Worm (Caenorhabditis elegans): ENCODE data around the gene atg-3.

atg-3 gene

DNA sequence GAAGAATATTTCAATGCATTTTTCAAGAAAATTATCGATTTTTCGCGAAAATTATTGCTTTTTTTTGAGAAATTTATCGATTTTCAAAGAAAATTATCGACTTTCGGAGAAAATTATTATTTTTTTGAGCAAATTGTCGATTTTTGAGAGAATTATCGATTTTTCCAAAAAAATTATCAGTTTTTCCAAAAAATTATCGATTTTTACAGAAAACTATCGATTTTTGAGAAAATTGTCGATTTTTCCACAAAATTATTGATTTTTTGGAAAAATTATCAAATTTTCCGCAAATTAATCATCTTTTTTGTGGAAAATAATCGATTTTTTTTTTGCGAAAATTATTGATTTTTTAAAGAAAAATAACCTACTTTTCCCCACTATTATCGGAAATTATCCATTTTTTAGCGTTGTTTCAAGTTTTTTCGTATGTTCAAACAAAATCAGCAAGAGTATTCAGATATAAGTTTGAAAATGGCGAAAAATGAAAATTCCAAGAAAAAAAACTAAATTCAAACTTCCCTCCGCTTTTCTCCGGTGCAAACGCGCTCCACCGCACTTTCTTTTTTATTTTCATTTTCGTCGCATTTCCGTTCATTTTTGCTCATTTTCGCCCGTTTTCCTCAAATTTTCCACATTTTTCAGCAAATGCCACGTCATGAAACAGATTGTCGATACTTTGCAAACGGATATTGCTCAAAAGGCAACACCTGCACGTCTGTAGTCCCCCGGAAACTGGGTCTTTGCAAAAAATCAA lies 18.5 kb upstream of the atg-3 start, which contains the start of gene lep-2:
Gene lep-2 (plus strand): TSS at position 637 of the 754 bp plus-strand sequence.
- TF ChIP-seq tlp-1 (tag; optimal IDR thresholded peaks at IDR 0.05) = no peak
- TF ChIP-seq blmp-1 (tag; optimal IDR thresholded peaks at IDR 0.05) = no peak
- TF ChIP-seq unc-62 (GFP tag; optimal IDR thresholded peaks at IDR 0.05) = no peak
- no peak for TF ChIP-seq snpc-4 (tag; optimal IDR thresholded peaks at IDR 0.05)
- TF ChIP-seq lsy-2 (tag; optimal IDR thresholded peaks at IDR 0.05) = peak; percentile 36 to 59
- no peak for TF ChIP-seq sox-4 (tag; optimal IDR thresholded peaks at IDR 0.05)
- no peak for TF ChIP-seq aha-1 (tag; optimal IDR thresholded peaks at IDR 0.05)
- no peak for TF ChIP-seq lin-39 (tag; optimal IDR thresholded peaks at IDR 0.05)
- TF ChIP-seq efl-1 (optimal IDR thresholded peaks at IDR 0.05) = peak; percentile 92 to 95
- peak; percentile 91 to 99 for TF ChIP-seq efl-1 (GFP tag; optimal IDR thresholded peaks at IDR 0.05 in 1 of 2)
- TF ChIP-seq ama-1 (optimal IDR thresholded peaks at IDR 0.05) = no peak
- peak; percentile 15 for TF ChIP-seq swsn-7 (tag; optimal IDR thresholded peaks at IDR 0.05)
- no peak for TF ChIP-seq ceh-88 (GFP tag; IDR thresholded peaks at IDR 0.05)
- no peak for TF ChIP-seq ceh-8 (GFP tag; optimal IDR thresholded peaks at IDR 0.05)
- TF ChIP-seq skn-1 (tag; optimal IDR thresholded peaks at IDR 0.05) = peak; percentile 32
- no peak for TF ChIP-seq nhr-237 (tag; optimal IDR thresholded peaks at IDR 0.05)
- TF ChIP-seq lir-3 (tag; optimal IDR thresholded peaks at IDR 0.05; ENCODE audit: poor library complexity) = no peak
- no peak for TF ChIP-seq zip-4 (GFP tag; optimal IDR thresholded peaks at IDR 0.05)
- peak; percentile 91 to 94 for TF ChIP-seq lin-35 (GFP tag; optimal IDR thresholded peaks at IDR 0.05)
- TF ChIP-seq ceh-63 (GFP tag; optimal IDR thresholded peaks at IDR 0.05) = no peak
- no peak for TF ChIP-seq fkh-4 (tag; optimal IDR thresholded peaks at IDR 0.05; ENCODE audit: borderline replicate concordance)
- TF ChIP-seq aly-2 (tag; optimal IDR thresholded peaks at IDR 0.05) = no peak
- no peak for TF ChIP-seq nhr-90 (tag; optimal IDR thresholded peaks at IDR 0.05; ENCODE audit: poor library complexity)
- TF ChIP-seq ztf-4 (tag; optimal IDR thresholded peaks at IDR 0.05) = no peak
- TF ChIP-seq tbx-2 (tag; optimal IDR thresholded peaks at IDR 0.05) = peak; percentile 15
- no peak for TF ChIP-seq lin-14 (GFP tag; optimal IDR thresholded peaks at IDR 0.05)
- no peak for TF ChIP-seq ces-1 (GFP tag; optimal IDR thresholded peaks at IDR 0.05)
- TF ChIP-seq unc-30 (tag; optimal IDR thresholded peaks at IDR 0.05) = no peak
- TF ChIP-seq snu-23 (GFP tag; optimal IDR thresholded peaks at IDR 0.05) = peak; percentile 50
- no peak for TF ChIP-seq pag-3 (tag; optimal IDR thresholded peaks at IDR 0.05; ENCODE audit: borderline replicate concordance, insufficient read depth)
- TF ChIP-seq irx-1 (tag; optimal IDR thresholded peaks at IDR 0.05) = no peak
- no peak for TF ChIP-seq fkh-10 (GFP tag; optimal IDR thresholded peaks at IDR 0.05)
- no peak for TF ChIP-seq ztf-11 (tag; optimal IDR thresholded peaks at IDR 0.05)
- no peak for TF ChIP-seq Y116A8C.19 (tag; optimal IDR thresholded peaks at IDR 0.05; ENCODE audit: borderline replicate concordance)
- no peak for TF ChIP-seq nhr-84 (tag; optimal IDR thresholded peaks at IDR 0.05)
- TF ChIP-seq pqm-1 (tag; optimal IDR thresholded peaks at IDR 0.05) = no peak
- peak in 1 of 3 experiments; percentile 13 for TF ChIP-seq ceh-82 (tag; optimal IDR thresholded peaks at IDR 0.05)
- no peak for TF ChIP-seq unc-130 (tag; optimal IDR thresholded peaks at IDR 0.05)
- peak; percentile 18 for TF ChIP-seq unc-86 (tag; optimal IDR thresholded peaks at IDR 0.05)
- no peak for TF ChIP-seq egl-13 (tag; optimal IDR thresholded peaks at IDR 0.05)
- no peak for TF ChIP-seq nhr-47 (tag; optimal IDR thresholded peaks at IDR 0.05)
- no peak for TF ChIP-seq nhr-12 (tag; optimal IDR thresholded peaks at IDR 0.05)
- peak; percentile 38 for TF ChIP-seq nhr-19 (GFP tag; conservative IDR thresholded peaks at IDR 0.05)
- TF ChIP-seq dsc-1 (tag; optimal IDR thresholded peaks at IDR 0.05) = no peak
- peak; percentile 1 for TF ChIP-seq nhr-85 (tag)
- TF ChIP-seq nhr-28 (tag; optimal IDR thresholded peaks at IDR 0.05) = no peak
- TF ChIP-seq zag-1 (tag; optimal IDR thresholded peaks at IDR 0.05) = no peak
- no peak for TF ChIP-seq hlh-4 (tag; optimal IDR thresholded peaks at IDR 0.05)
- TF ChIP-seq C16A3.4 (tag; optimal IDR thresholded peaks at IDR 0.05) = peak; percentile 7
- no peak for TF ChIP-seq pax-3 (tag; optimal IDR thresholded peaks at IDR 0.05)
- TF ChIP-seq sup-37 (GFP tag; optimal IDR thresholded peaks at IDR 0.05) = no peak
- no peak for TF ChIP-seq lin-15B (tag; optimal IDR thresholded peaks at IDR 0.05)
- TF ChIP-seq ceh-90 (tag; optimal IDR thresholded peaks at IDR 0.05) = no peak

Data from whole organism, L1 larva.